Fruit fly (Drosophila melanogaster): Measurements from ENCODE around the gene CG13390.

The CG13390 gene

dm6 chr2L:8399863-8400598 is 23.4 kb upstream of the CG13390 start, which contains the start of gene CG31898:
Gene CG31898 (plus strand): TSS chr2L:8400421.
- TF ChIP-seq cic (GFP tag; optimal IDR thresholded peaks at IDR 0.05) (peak; percentile 79), pad (GFP tag; optimal IDR thresholded peaks at IDR 0.05) (no peak), CG11617 (GFP tag; optimal IDR thresholded peaks at IDR 0.05) (no peak), cnc (optimal IDR thresholded peaks at IDR 0.05) (no peak), bab1 (GFP tag; optimal IDR thresholded peaks at IDR 0.05) (peak; percentile 26)

dm6 chr2L:8398721-8399120 is 22.1 kb upstream of the CG13390 start, which contains the start of gene CG13386:
Gene CG13386 (plus strand): TSS chr2L:8399021.
- no peak for TF ChIP-seq ovo (GFP tag; optimal IDR thresholded peaks at IDR 0.05)
- TF ChIP-seq CG1620 (GFP tag; optimal IDR thresholded peaks at IDR 0.05) = no peak
- no peak for TF ChIP-seq CG33017 (tag; optimal IDR thresholded peaks at IDR 0.05)
- TF ChIP-seq Crg-1 (GFP tag; optimal IDR thresholded peaks at IDR 0.05) = no peak
- no peak for TF ChIP-seq CG11617 (GFP tag; optimal IDR thresholded peaks at IDR 0.05)
- no peak for TF ChIP-seq Hr96 (GFP tag; optimal IDR thresholded peaks at IDR 0.05)
- no peak for TF ChIP-seq cnc (optimal IDR thresholded peaks at IDR 0.05)
- no peak for TF ChIP-seq CG5204 (GFP tag; optimal IDR thresholded peaks at IDR 0.05)
- TF ChIP-seq CG7101 (tag; optimal IDR thresholded peaks at IDR 0.05) = no peak
- TF ChIP-seq toe (GFP tag; optimal IDR thresholded peaks at IDR 0.05) = no peak
- no peak for TF ChIP-seq bab1 (GFP tag; optimal IDR thresholded peaks at IDR 0.05)

DNA sequence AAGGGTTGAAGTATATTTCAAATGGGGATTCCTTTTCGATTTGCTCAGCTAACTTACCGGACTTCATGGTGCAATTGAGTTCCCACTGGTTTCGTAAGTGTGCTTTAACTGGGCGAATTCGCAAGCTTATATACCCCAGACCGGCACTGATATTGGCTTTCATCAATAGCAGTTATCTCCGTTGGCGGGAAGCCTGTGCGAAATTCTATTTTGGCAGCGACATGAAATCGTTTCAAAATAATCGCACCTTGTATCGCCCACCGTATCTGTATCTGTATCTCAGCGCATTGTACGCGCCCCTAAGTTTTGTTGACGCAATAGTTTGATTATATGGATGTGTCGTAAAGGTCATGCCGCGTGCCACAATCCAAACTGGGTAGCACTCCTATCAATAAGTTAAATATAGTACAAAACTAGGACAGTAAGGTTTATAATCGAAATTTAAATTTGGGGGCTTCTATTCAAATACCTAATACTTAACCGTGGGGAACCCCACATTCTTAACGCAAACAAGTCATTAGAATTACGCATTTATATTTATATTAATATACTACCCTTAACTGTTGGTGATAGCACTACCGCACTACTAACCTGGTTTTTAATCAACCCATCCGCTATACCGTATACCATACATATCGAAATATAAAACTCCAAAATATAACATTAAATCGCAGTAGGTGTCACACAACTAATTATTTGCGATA is 19.6 kb upstream of the CG13390 start, which contains the start of the genes Peritrophin-15a and CG13385:
Peritrophin-15a (minus strand) TSS at position 101 of the 704 bp plus-strand sequence.
CG13385 (plus strand) TSS at position 654 of the 704 bp plus-strand sequence.
- no peak for TF ChIP-seq CG33017 (tag; optimal IDR thresholded peaks at IDR 0.05)
- TF ChIP-seq pad (GFP tag; optimal IDR thresholded peaks at IDR 0.05) = no peak
- no peak for TF ChIP-seq CG14711 (tag; optimal IDR thresholded peaks at IDR 0.05)
- TF ChIP-seq Clk (GFP tag; optimal IDR thresholded peaks at IDR 0.05) = no peak
- TF ChIP-seq CG11617 (GFP tag; optimal IDR thresholded peaks at IDR 0.05) = no peak
- TF ChIP-seq CG7101 (tag; optimal IDR thresholded peaks at IDR 0.05) = no peak
- TF ChIP-seq Hr96 (GFP tag; optimal IDR thresholded peaks at IDR 0.05) = no peak
- TF ChIP-seq ovo (GFP tag; optimal IDR thresholded peaks at IDR 0.05) = no peak
- TF ChIP-seq CG12768 (GFP tag; optimal IDR thresholded peaks at IDR 0.05) = no peak
- no peak for TF ChIP-seq CG1620 (GFP tag; optimal IDR thresholded peaks at IDR 0.05)
- TF ChIP-seq cnc (optimal IDR thresholded peaks at IDR 0.05) = no peak
- no peak for TF ChIP-seq Crg-1 (GFP tag; optimal IDR thresholded peaks at IDR 0.05)
- TF ChIP-seq cic (GFP tag; optimal IDR thresholded peaks at IDR 0.05) = no peak
- TF ChIP-seq CG5204 (GFP tag; optimal IDR thresholded peaks at IDR 0.05) = no peak
- no peak for TF ChIP-seq bab1 (GFP tag; optimal IDR thresholded peaks at IDR 0.05)
- TF ChIP-seq toe (GFP tag; optimal IDR thresholded peaks at IDR 0.05) = no peak
- no peak for TF ChIP-seq tj (GFP tag; optimal IDR thresholded peaks at IDR 0.05)
- TF ChIP-seq CG7045 (GFP tag; optimal IDR thresholded peaks at IDR 0.05) = no peak

DNA sequence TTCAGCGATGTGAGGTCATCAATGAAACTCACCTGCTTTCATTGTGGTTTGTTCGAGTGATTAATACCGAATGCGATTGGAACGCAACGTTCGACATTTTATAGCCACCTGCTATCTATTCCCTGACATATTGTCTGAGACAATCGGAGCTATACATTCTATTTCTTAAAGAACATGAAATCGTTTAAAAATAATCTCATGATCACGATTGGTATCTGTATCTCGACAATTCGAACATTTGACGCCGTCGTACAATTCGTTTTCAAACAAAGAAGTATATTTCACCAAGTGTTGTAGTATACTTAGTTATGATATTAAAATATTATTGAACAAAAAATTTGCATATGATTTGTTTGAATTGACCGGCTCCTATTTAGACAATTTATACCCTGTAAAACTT is 18.2 kb upstream of the CG13390 start, which contains the start of gene Peritrophin-15b:
Peritrophin-15b (minus strand) TSS at position 101 of the 400 bp plus-strand sequence.
- no peak for TF ChIP-seq bab1 (GFP tag; optimal IDR thresholded peaks at IDR 0.05)
- TF ChIP-seq tj (GFP tag; optimal IDR thresholded peaks at IDR 0.05) = no peak
- no peak for TF ChIP-seq CG33017 (tag; optimal IDR thresholded peaks at IDR 0.05)
- TF ChIP-seq ovo (GFP tag; optimal IDR thresholded peaks at IDR 0.05) = no peak
- TF ChIP-seq kay (GFP tag; ENCODE audit: borderline replicate concordance) = no peak
- no peak for TF ChIP-seq CG1620 (GFP tag; optimal IDR thresholded peaks at IDR 0.05)
- no peak for TF ChIP-seq CG5204 (GFP tag; optimal IDR thresholded peaks at IDR 0.05)
- TF ChIP-seq cic (GFP tag; optimal IDR thresholded peaks at IDR 0.05) = no peak
- TF ChIP-seq pad (GFP tag; optimal IDR thresholded peaks at IDR 0.05) = no peak

dm6 chr2L:8394180-8394579 is 17.6 kb upstream of the CG13390 start, which contains the start of gene lectin-29Ca:
Gene lectin-29Ca (minus strand): TSS chr2L:8394280.
- no peak for TF ChIP-seq bab1 (GFP tag; optimal IDR thresholded peaks at IDR 0.05)
- no peak for TF ChIP-seq CG14711 (tag; optimal IDR thresholded peaks at IDR 0.05)
- TF ChIP-seq Hr96 (GFP tag; optimal IDR thresholded peaks at IDR 0.05) = no peak
- no peak for TF ChIP-seq cnc (optimal IDR thresholded peaks at IDR 0.05)
- no peak for TF ChIP-seq CG5204 (GFP tag; optimal IDR thresholded peaks at IDR 0.05)
- TF ChIP-seq ovo (GFP tag; optimal IDR thresholded peaks at IDR 0.05) = no peak
- TF ChIP-seq pad (GFP tag; optimal IDR thresholded peaks at IDR 0.05) = no peak
- no peak for TF ChIP-seq Clk (GFP tag; optimal IDR thresholded peaks at IDR 0.05)
- no peak for TF ChIP-seq CG33017 (tag; optimal IDR thresholded peaks at IDR 0.05)
- TF ChIP-seq cic (GFP tag; optimal IDR thresholded peaks at IDR 0.05) = no peak
- no peak for TF ChIP-seq toe (GFP tag; optimal IDR thresholded peaks at IDR 0.05)
- no peak for TF ChIP-seq Crg-1 (GFP tag; optimal IDR thresholded peaks at IDR 0.05)
- TF ChIP-seq CG7101 (tag; optimal IDR thresholded peaks at IDR 0.05) = no peak

dm6 chr2L:8393122-8393521 is 16.5 kb upstream of the CG13390 start, which contains the start of gene Acp29AB:
Gene Acp29AB (minus strand): TSS chr2L:8393222.
- TF ChIP-seq CG11617 (GFP tag; optimal IDR thresholded peaks at IDR 0.05) = no peak
- TF ChIP-seq CG7101 (tag; optimal IDR thresholded peaks at IDR 0.05) = no peak
- TF ChIP-seq toe (GFP tag; optimal IDR thresholded peaks at IDR 0.05) = no peak
- no peak for TF ChIP-seq bab1 (GFP tag; optimal IDR thresholded peaks at IDR 0.05)
- peak; percentile 62 for TF ChIP-seq kay (GFP tag; ENCODE audit: borderline replicate concordance)
- TF ChIP-seq Clk (GFP tag; optimal IDR thresholded peaks at IDR 0.05) = no peak
- no peak for TF ChIP-seq CG12768 (GFP tag; optimal IDR thresholded peaks at IDR 0.05)
- TF ChIP-seq tj (GFP tag; optimal IDR thresholded peaks at IDR 0.05) = no peak

Measured in whole organism, adult.